Worm (Caenorhabditis elegans) whole organism, early embryonic: ENCODE results near the gene F54F7.9.

Experiments
- B0310.2 ChIP-seq: sonication (generic microtip); optimal IDR thresholded peaks from 2 replicates; lab custom pipeline; 2016; ENCODE audit warnings: mild to moderate bottlenecking, missing genetic modification characterization, missing compliant biosample characterization
- F13C5.2 ChIP-seq: sonication (generic microtip); optimal IDR thresholded peaks from 2 replicates; lab custom pipeline; 2017; ENCODE audit warnings: mild to moderate bottlenecking, missing genetic modification characterization, inconsistent platforms, missing compliant biosample characterization
- aly-1 ChIP-seq: sonication (generic microtip); optimal IDR thresholded peaks from 2 replicates; lab custom pipeline; 2016; ENCODE audit warnings: missing genetic modification characterization, missing compliant biosample characterization
- ama-1 ChIP-seq: fragments of 150-350 bp; optimal IDR thresholded peaks from 2 replicates; lab custom pipeline; 2014
- ceh-13 ChIP-seq: fragments of 200-800 bp; sonication (Bioruptor generic); optimal IDR thresholded peaks from 2 replicates; lab custom pipeline; 2018; ENCODE audit warnings: mild to moderate bottlenecking, missing genetic modification characterization, missing compliant biosample characterization
- ceh-36 ChIP-seq: sonication (generic microtip); optimal IDR thresholded peaks from 2 replicates; lab custom pipeline; 2016; ENCODE audit warnings: missing genetic modification characterization, inconsistent platforms, missing compliant biosample characterization
- ets-7 ChIP-seq: sonication (generic microtip); optimal IDR thresholded peaks from 2 replicates; lab custom pipeline; 2016; ENCODE audit warnings: missing genotype, missing genetic modification characterization, missing compliant biosample characterization
- flt-1 ChIP-seq: fragments of 200-800 bp; sonication (Bioruptor generic); IDR thresholded peaks from 2 replicates; pipeline ENCODE4 v1.3.6; 2022; ENCODE audit warnings: missing genetic modification characterization, missing compliant biosample characterization
- hmbx-1 ChIP-seq: sonication (generic microtip); optimal IDR thresholded peaks from 2 replicates; lab custom pipeline; 2016; ENCODE audit warnings: mild to moderate bottlenecking, missing genetic modification characterization, missing compliant biosample characterization
- hmg-4 ChIP-seq: fragments of 200-800 bp; sonication (Bioruptor generic); optimal IDR thresholded peaks from 2 replicates; lab custom pipeline; 2018; ENCODE audit warnings: mild to moderate bottlenecking, missing genetic modification characterization, missing compliant biosample characterization
- hnd-1 ChIP-seq: sonication (generic microtip); optimal IDR thresholded peaks from 2 replicates; lab custom pipeline; 2016; ENCODE audit warnings: missing genetic modification characterization, missing compliant biosample characterization
- pes-1 ChIP-seq: fragments of 200-800 bp; sonication (Bioruptor generic); IDR thresholded peaks from 2 replicates; pipeline ENCODE4 v1.3.6; 2022; ENCODE audit warnings: missing genetic modification reagents, missing genetic modification characterization, missing compliant biosample characterization
- scrt-1 ChIP-seq: fragments of 200-800 bp; sonication (Bioruptor generic); IDR thresholded peaks from 2 replicates; pipeline ENCODE4 v1.3.6; 2022; ENCODE audit warnings: missing genetic modification characterization, missing compliant biosample characterization
- sea-1 ChIP-seq: fragments of 200-800 bp; sonication (Bioruptor generic); conservative IDR thresholded peaks from 2 replicates; pipeline ENCODE4 v1.3.6; 2022; ENCODE audit warnings: missing genetic modification characterization, missing compliant biosample characterization
- tbx-11 ChIP-seq: fragments of 200-800 bp; sonication (Bioruptor generic); IDR thresholded peaks from 2 replicates; pipeline ENCODE4 v1.3.6; 2022; ENCODE audit warnings: missing genetic modification characterization, missing compliant biosample characterization
- tbx-37 ChIP-seq: fragments of 200-800 bp; sonication (Bioruptor generic); conservative IDR thresholded peaks from 2 replicates; pipeline ENCODE4 v1.3.6; 2022; ENCODE audit warnings: missing genetic modification reagents, missing genetic modification characterization, missing compliant biosample characterization
- tra-4 ChIP-seq: sonication (generic microtip); optimal IDR thresholded peaks from 2 replicates; lab custom pipeline; 2017; ENCODE audit warnings: missing genetic modification characterization, missing compliant biosample characterization

The F54F7.9 gene

DNA sequence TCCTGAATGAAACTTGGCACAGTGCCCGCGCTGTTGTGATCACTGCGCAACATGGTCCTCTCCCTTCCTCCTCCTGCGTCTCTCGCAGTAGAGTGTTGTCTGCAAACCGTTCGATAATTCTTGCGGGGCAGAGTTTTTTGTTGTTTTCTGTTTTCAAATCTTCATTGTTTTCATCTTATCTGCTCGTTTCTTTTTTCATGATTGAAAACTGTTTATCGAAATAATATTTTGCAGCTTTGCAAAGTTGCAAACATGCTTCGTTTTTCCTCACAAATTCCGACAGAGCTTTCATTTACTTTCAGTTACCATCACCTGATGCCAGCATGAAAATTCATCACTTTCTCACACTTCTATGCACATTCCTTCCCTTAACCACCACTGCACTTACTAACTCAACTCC lies 8.7 kb upstream of the F54F7.9 start, which contains the start of gene mes-1:
TSS of gene mes-1 (plus strand) at position 301 of the 400 bp plus-strand sequence.
- TF ChIP-seq B0310.2 (tag; lab: Kevin White, UChicago) = no peak
- no peak for TF ChIP-seq ets-7 (tag; lab: Kevin White, UChicago)
- no peak for TF ChIP-seq hnd-1 (tag; lab: Kevin White, UChicago)
- TF ChIP-seq aly-1 (tag; lab: Kevin White, UChicago) = no peak
- TF ChIP-seq pes-1 (GFP tag; lab: Robert Waterston, UW) = no peak
- TF ChIP-seq ceh-36 (tag; lab: Kevin White, UChicago) = no peak
- no peak for TF ChIP-seq tbx-11
- no peak for TF ChIP-seq tbx-37 (GFP tag; lab: Robert Waterston, UW)
- TF ChIP-seq hmg-4 (GFP tag; lab: Kevin White, UChicago) = no peak
- TF ChIP-seq ceh-13 = no peak
- no peak for TF ChIP-seq scrt-1 (GFP tag; lab: Robert Waterston, UW)
- TF ChIP-seq hmbx-1 (tag; lab: Kevin White, UChicago) = no peak
- no peak for TF ChIP-seq flt-1 (GFP tag; lab: Robert Waterston, UW)
- no peak for TF ChIP-seq sea-1 (GFP tag; lab: Robert Waterston, UW)
- TF ChIP-seq F13C5.2 (tag; lab: Kevin White, UChicago) = no peak

DNA sequence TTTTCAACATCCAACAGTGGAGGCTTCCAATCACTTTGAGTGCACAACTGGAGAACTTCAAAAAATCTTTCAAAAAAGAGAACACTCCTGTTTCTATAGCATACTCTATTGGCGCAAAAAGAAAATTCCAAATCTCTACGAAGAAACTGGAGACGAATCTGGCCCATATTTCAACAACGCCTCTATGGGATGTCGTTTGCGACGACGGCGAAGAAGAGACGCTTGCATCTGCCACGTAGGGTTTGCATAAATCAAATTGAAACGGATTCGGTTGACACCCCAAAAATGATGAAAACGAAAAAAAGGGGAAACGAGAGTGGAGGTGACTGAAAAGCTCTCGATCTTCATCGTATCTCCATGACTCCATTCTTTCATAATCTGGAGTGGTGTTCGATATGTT lies 7.7 kb upstream of the F54F7.9 start:
- TF ChIP-seq B0310.2 (tag; lab: Kevin White, UChicago) (no peak), pes-1 (GFP tag; lab: Robert Waterston, UW) (no peak), hnd-1 (tag; lab: Kevin White, UChicago) (no peak)

DNA sequence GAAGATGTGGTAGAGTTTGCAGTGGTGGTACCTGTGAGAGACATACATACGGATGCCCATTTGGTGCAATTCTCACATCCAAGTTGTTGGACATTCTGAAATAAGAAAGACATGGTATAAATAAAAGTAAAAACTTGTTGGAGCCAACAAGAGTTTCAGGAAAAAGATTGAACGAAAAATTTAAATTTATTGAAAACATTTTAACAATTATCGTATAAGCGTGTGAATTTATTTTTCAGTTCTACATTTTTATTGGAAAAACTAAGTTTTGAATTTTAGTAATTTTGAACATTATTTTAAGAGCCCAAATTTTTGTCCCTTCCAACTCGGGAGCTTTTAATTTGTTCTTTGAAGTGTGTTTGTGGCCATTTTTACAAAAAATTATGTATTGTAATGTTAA lies 6.4 kb upstream of the F54F7.9 start, which contains the start of gene F54F7.8:
TSS of gene F54F7.8 (minus strand) at position 101 of the 400 bp plus-strand sequence.
- TF ChIP-seq sea-1 (GFP tag; lab: Robert Waterston, UW) = no peak

DNA sequence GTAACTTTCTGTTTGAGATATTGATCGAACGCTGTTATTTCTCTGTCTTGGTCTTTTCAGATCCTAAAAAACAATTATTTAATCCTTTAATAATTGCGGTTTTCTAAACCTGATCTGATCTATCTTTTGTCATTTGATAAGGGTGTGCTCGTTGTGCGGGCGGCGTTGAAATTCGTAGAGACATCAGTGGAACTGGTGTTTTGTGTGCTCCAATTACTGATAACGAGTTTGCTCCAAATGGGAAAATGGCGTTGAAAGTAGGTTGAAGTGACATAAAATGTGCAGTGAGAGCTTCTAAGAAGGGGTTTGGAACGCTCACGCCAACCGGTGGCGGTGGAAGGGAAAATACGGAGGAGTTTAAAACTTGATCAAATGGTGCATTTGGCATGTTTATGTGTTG lies 5.9 kb upstream of the F54F7.9 start:
- no peak for TF ChIP-seq flt-1 (GFP tag; lab: Robert Waterston, UW)
- no peak for TF ChIP-seq hmg-4 (GFP tag; lab: Kevin White, UChicago)
- no peak for TF ChIP-seq aly-1 (tag; lab: Kevin White, UChicago)
- no peak for TF ChIP-seq F13C5.2 (tag; lab: Kevin White, UChicago)
- no peak for TF ChIP-seq scrt-1 (GFP tag; lab: Robert Waterston, UW)

ce11 chrX:11852494-11852893 lies 4.0 kb upstream of the F54F7.9 start, which contains the start of gene xtr-1:
TSS of gene xtr-1 (plus strand) at chrX:11852794.
- TF ChIP-seq hmg-4 (GFP tag; lab: Kevin White, UChicago) (no peak), ceh-36 (tag; lab: Kevin White, UChicago) (no peak), hmbx-1 (tag; lab: Kevin White, UChicago) (no peak), scrt-1 (GFP tag; lab: Robert Waterston, UW) (no peak), hnd-1 (tag; lab: Kevin White, UChicago) (no peak), ceh-13 (no peak), pes-1 (GFP tag; lab: Robert Waterston, UW) (no peak), aly-1 (tag; lab: Kevin White, UChicago) (no peak), ama-1 (lab: Kevin White, UChicago) (no peak), tra-4 (tag; lab: Kevin White, UChicago) (no peak), tbx-11 (no peak), ets-7 (tag; lab: Kevin White, UChicago) (no peak), B0310.2 (tag; lab: Kevin White, UChicago) (no peak)

ce11 chrX:11850572-11850971 lies 2.1 kb upstream of the F54F7.9 start, which contains the start of gene F54F7.14:
TSS of gene F54F7.14 (plus strand) at chrX:11850872.
- TF ChIP-seq hnd-1 (tag; lab: Kevin White, UChicago) (no peak), tbx-11 (no peak)

ce11 chrX:11850082-11850481 lies 1.6 kb upstream of the F54F7.9 start, which contains the start of gene F54F7.3:
TSS of gene F54F7.3 (minus strand) at chrX:11850182.
- TF ChIP-seq tbx-11 (no peak), B0310.2 (tag; lab: Kevin White, UChicago) (no peak), tbx-37 (GFP tag; lab: Robert Waterston, UW) (no peak), aly-1 (tag; lab: Kevin White, UChicago) (no peak), hmg-4 (GFP tag; lab: Kevin White, UChicago) (no peak), flt-1 (GFP tag; lab: Robert Waterston, UW) (no peak), tra-4 (tag; lab: Kevin White, UChicago) (no peak)

ce11 chrX:11843363-11843762 lies 5.2 kb downstream of the F54F7.9 start, which contains the start of gene F54F7.2:
TSS of gene F54F7.2 (plus strand) at chrX:11843663.
- TF ChIP-seq tbx-11 = no peak
- TF ChIP-seq hmbx-1 (tag; lab: Kevin White, UChicago) = no peak
- TF ChIP-seq F13C5.2 (tag; lab: Kevin White, UChicago) = no peak
- no peak for TF ChIP-seq hmg-4 (GFP tag; lab: Kevin White, UChicago)
- TF ChIP-seq aly-1 (tag; lab: Kevin White, UChicago) = no peak
- TF ChIP-seq scrt-1 (GFP tag; lab: Robert Waterston, UW) = no peak
- TF ChIP-seq ama-1 (lab: Kevin White, UChicago) = no peak
- TF ChIP-seq tbx-37 (GFP tag; lab: Robert Waterston, UW) = no peak
- no peak for TF ChIP-seq sea-1 (GFP tag; lab: Robert Waterston, UW)
- no peak for TF ChIP-seq tra-4 (tag; lab: Kevin White, UChicago)
- TF ChIP-seq ceh-13 = no peak
- no peak for TF ChIP-seq pes-1 (GFP tag; lab: Robert Waterston, UW)
